Worm (Caenorhabditis elegans): ENCODE data around the gene grl-26.
A peak's percentile ranks its signal among the peaks of the same experiment; 100 is the strongest.

The grl-26 gene

DNA sequence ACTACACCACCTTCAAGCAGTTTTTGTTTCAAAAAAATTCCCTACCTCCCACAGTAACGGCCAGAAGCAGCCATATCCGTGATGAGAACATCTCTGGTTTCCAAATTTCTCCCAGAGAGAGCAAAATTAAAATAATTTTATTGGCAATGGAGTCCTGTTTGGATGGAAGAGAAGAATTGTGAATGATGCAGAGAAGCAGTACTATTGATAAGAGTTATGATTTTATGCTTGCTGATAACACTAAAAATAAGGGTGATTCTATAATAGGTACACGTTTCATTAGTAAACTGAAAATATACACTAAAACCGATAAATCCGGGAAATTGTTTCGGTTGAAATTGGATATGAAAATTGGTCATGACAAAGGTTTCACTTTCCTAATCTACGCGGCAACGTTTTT is 2.2 kb downstream of the grl-26 start, which contains the start of gene dsc-4:
TSS of gene dsc-4 (minus strand) at position 165 of the 400 bp plus-strand sequence.
- TF ChIP-seq sma-9 (GFP tag; optimal IDR thresholded peaks at IDR 0.05) (no peak), sma-9 (tag; optimal IDR thresholded peaks at IDR 0.05) (no peak), fos-1 (tag; optimal IDR thresholded peaks at IDR 0.05) (peak; percentile 58), ztf-4 (tag; optimal IDR thresholded peaks at IDR 0.05) (no peak), nhr-11 (tag; optimal IDR thresholded peaks at IDR 0.05) (no peak)

ce11 chrIV:319654-320053 is 3.0 kb downstream of the grl-26 start:
- no peak for TF ChIP-seq mbf-1 (tag; optimal IDR thresholded peaks at IDR 0.05)

DNA sequence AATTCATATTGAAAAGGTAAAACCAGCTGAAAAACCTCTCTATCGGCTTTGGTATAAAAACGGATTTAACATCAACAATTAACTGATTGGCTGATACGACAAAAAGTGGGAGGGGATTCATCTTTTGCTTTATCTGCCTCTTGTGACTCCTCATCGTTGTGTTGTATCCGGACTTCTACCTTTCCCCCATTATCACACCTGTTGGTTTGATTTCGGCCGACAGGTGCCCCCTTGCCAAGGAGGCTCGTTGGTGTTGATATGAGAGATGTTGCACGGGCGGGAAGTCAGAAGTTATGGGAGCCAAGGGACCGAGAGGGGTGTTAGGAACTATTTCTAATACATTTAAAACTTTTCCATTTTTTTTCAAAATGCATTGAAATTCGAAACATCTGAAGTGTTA is 8.1 kb downstream of the grl-26 start:
- TF ChIP-seq lin-39 (tag; optimal IDR thresholded peaks at IDR 0.05) (no peak), nhr-23 (tag; optimal IDR thresholded peaks at IDR 0.05) (no peak), alr-1 (tag; optimal IDR thresholded peaks at IDR 0.05) (no peak), sma-9 (GFP tag; optimal IDR thresholded peaks at IDR 0.05) (no peak), sma-9 (tag; optimal IDR thresholded peaks at IDR 0.05) (no peak), fos-1 (tag; optimal IDR thresholded peaks at IDR 0.05) (no peak), aly-2 (tag; optimal IDR thresholded peaks at IDR 0.05) (no peak), unc-62 (GFP tag; optimal IDR thresholded peaks at IDR 0.05) (no peak), Y55F3AM.14 (GFP tag; optimal IDR thresholded peaks at IDR 0.05) (no peak), sma-3 (GFP tag; optimal IDR thresholded peaks at IDR 0.05) (no peak), nhr-25 (tag; optimal IDR thresholded peaks at IDR 0.05) (no peak)

DNA sequence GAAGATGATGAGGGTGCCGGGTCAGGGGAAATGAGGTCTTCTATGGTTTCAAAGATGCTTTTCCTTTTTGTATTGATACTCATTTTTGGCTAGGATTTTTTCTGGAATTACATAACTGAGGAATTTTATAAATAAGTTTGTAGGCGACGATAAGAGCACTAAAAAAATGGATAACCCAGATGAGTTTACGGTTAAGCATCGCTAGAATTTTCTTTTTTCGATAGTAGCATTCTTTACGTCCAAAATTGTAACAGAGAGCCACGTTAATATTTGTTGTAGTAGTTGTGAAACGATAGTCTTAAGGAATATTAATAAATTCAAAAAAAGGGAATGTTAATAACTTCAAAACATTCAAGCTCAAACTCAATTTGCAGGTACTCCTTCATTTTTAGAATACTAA is 9.0 kb downstream of the grl-26 start, which contains the start of gene snai-1:
TSS of gene snai-1 (minus strand) at position 101 of the 400 bp plus-strand sequence.
- TF ChIP-seq ZK546.5 (tag; optimal IDR thresholded peaks at IDR 0.05): no peak
- no peak for TF ChIP-seq ceh-82 (tag; optimal IDR thresholded peaks at IDR 0.05)
- no peak for TF ChIP-seq ztf-4 (tag; optimal IDR thresholded peaks at IDR 0.05)
- no peak for TF ChIP-seq lsy-2 (tag; optimal IDR thresholded peaks at IDR 0.05)
- TF ChIP-seq unc-55 (GFP tag; optimal IDR thresholded peaks at IDR 0.05): no peak
- TF ChIP-seq elt-1 (tag; optimal IDR thresholded peaks at IDR 0.05): no peak
- no peak for TF ChIP-seq Y55F3AM.14 (GFP tag; optimal IDR thresholded peaks at IDR 0.05)
- no peak for TF ChIP-seq nhr-6 (tag; optimal IDR thresholded peaks at IDR 0.05)
- TF ChIP-seq F13H6.1 (tag; optimal IDR thresholded peaks at IDR 0.05): no peak
- no peak for TF ChIP-seq peb-1 (tag; optimal IDR thresholded peaks at IDR 0.05)
- no peak for TF ChIP-seq C34F6.9 (tag; optimal IDR thresholded peaks at IDR 0.05)
- no peak for TF ChIP-seq nhr-237 (tag; optimal IDR thresholded peaks at IDR 0.05)
- no peak for TF ChIP-seq blmp-1 (tag; optimal IDR thresholded peaks at IDR 0.05; ENCODE audit: insufficient read depth)
- no peak for TF ChIP-seq nhr-77 (tag; optimal IDR thresholded peaks at IDR 0.05)
- no peak for TF ChIP-seq sem-4 (tag; optimal IDR thresholded peaks at IDR 0.05)
- no peak for TF ChIP-seq snpc-4 (tag; optimal IDR thresholded peaks at IDR 0.05)
- TF ChIP-seq nhr-21 (tag; optimal IDR thresholded peaks at IDR 0.05): no peak
- no peak for TF ChIP-seq mdl-1 (tag; optimal IDR thresholded peaks at IDR 0.05)
- TF ChIP-seq fos-1 (tag; optimal IDR thresholded peaks at IDR 0.05): no peak
- TF ChIP-seq unc-62 (GFP tag; optimal IDR thresholded peaks at IDR 0.05): no peak

DNA sequence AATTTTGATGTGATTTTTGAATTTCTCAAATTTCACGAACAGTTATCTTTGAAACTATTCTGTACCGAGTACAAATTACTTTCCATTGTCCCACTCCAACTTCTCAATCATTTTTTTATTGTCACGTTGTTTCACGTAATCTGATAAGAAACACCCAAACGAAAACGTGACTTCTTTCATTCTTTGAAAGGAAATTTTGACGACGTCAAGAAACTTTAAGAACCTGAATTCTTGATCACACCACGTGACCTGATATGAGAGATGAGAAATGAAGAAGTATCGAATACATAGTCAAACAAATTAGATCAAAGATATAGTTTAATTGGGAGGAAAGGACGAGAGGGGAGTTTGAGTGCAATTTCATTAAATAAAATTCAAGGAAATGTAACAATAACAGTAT is 13.1 kb downstream of the grl-26 start:
- TF ChIP-seq nhr-21 (tag; optimal IDR thresholded peaks at IDR 0.05) (no peak), ztf-4 (tag; optimal IDR thresholded peaks at IDR 0.05) (peak; percentile 10), lsy-2 (tag; optimal IDR thresholded peaks at IDR 0.05) (peak in 1 of 2 experiments; percentile 5), nhr-25 (tag; optimal IDR thresholded peaks at IDR 0.05) (peak; percentile 81), blmp-1 (tag; optimal IDR thresholded peaks at IDR 0.05; ENCODE audit: insufficient read depth) (peak; percentile 47), nhr-10 (tag; optimal IDR thresholded peaks at IDR 0.05) (no peak), crh-2 (tag; optimal IDR thresholded peaks at IDR 0.05) (peak; percentile 64), nhr-6 (tag; optimal IDR thresholded peaks at IDR 0.05) (peak; percentile 30), sma-3 (GFP tag; optimal IDR thresholded peaks at IDR 0.05) (no peak), elt-1 (tag; optimal IDR thresholded peaks at IDR 0.05) (no peak), unc-39 (tag; optimal IDR thresholded peaks at IDR 0.05) (no peak), sma-9 (GFP tag; optimal IDR thresholded peaks at IDR 0.05) (peak; percentile 85), sma-9 (tag; optimal IDR thresholded peaks at IDR 0.05) (no peak), unc-55 (GFP tag; optimal IDR thresholded peaks at IDR 0.05) (no peak)

ce11 chrIV:307205-307604 is 15.4 kb downstream of the grl-26 start, which contains the start of gene swt-1:
swt-1 (plus strand) TSS chrIV:307505.
- TF ChIP-seq nhr-21 (tag; optimal IDR thresholded peaks at IDR 0.05) (no peak), lin-13 (GFP tag; optimal IDR thresholded peaks at IDR 0.05) (no peak), lin-39 (tag; optimal IDR thresholded peaks at IDR 0.05) (no peak), sem-4 (tag; optimal IDR thresholded peaks at IDR 0.05) (no peak), nhr-129 (tag; optimal IDR thresholded peaks at IDR 0.05) (no peak), nhr-237 (tag; optimal IDR thresholded peaks at IDR 0.05) (no peak), ceh-82 (tag; optimal IDR thresholded peaks at IDR 0.05) (no peak), snpc-4 (tag; optimal IDR thresholded peaks at IDR 0.05) (no peak), ceh-16 (tag; optimal IDR thresholded peaks at IDR 0.05) (no peak), skn-1 (tag; optimal IDR thresholded peaks at IDR 0.05) (no peak), crh-2 (tag; optimal IDR thresholded peaks at IDR 0.05) (no peak)

All from whole organism, L2 larva.